Worm (Caenorhabditis elegans) whole organism, L2 larva: ENCODE results near the gene dnj-13.
A peak's percentile ranks its signal among the peaks of the same experiment; 100 is the strongest.

Experiments
- C34F6.9 ChIP-seq: fragments of 150-350 bp; optimal IDR thresholded peaks from 2 replicates; lab custom pipeline; 2014; ENCODE audit warnings: missing biosample characterization, missing genetic modification characterization
- F13H6.1 ChIP-seq: sonication (generic microtip); optimal IDR thresholded peaks from 2 replicates; lab custom pipeline; 2016; ENCODE audit warnings: missing genetic modification characterization, missing compliant biosample characterization
- Y55F3AM.14 ChIP-seq: fragments of 200-800 bp; sonication (Bioruptor generic); optimal IDR thresholded peaks from 2 replicates; lab custom pipeline; 2018; ENCODE audit warnings: mild to moderate bottlenecking, missing genetic modification characterization, missing compliant biosample characterization
- ZK546.5 ChIP-seq: sonication (generic microtip); optimal IDR thresholded peaks from 2 replicates; lab custom pipeline; 2017; ENCODE audit warnings: missing biosample characterization, missing genetic modification characterization
- alr-1 ChIP-seq: fragments of 150-350 bp; optimal IDR thresholded peaks from 2 replicates; lab custom pipeline; 2014; ENCODE audit warnings: missing biosample characterization, missing genetic modification characterization
- ama-1 ChIP-seq: fragments of 150-350 bp; optimal IDR thresholded peaks from 2 replicates; lab custom pipeline; 2018; ENCODE audit warnings: inconsistent platforms
- blmp-1 ChIP-seq: sonication (generic microtip); optimal IDR thresholded peaks from 2 replicates; lab custom pipeline; 2017; ENCODE audit warnings: missing genetic modification characterization, mild to moderate bottlenecking, missing compliant biosample characterization, antibody characterized with exemption, moderate library complexity; ENCODE audit not compliant: insufficient read depth
- ceh-16 ChIP-seq: fragments of 150-350 bp; optimal IDR thresholded peaks from 2 replicates; lab custom pipeline; 2014; ENCODE audit warnings: missing biosample characterization, missing genetic modification characterization
- egl-27 ChIP-seq: sonication (generic microtip); optimal IDR thresholded peaks from 3 replicates; lab custom pipeline; 2017; ENCODE audit warnings: missing biosample characterization, missing genetic modification reagents, missing genetic modification characterization
- elt-1 ChIP-seq: fragments of 150-350 bp; optimal IDR thresholded peaks from 2 replicates; lab custom pipeline; 2014; ENCODE audit warnings: missing biosample characterization, missing genetic modification characterization
- fos-1 ChIP-seq: fragments of 150-350 bp; optimal IDR thresholded peaks from 2 replicates; lab custom pipeline; 2014; ENCODE audit warnings: missing biosample characterization, missing genetic modification characterization
- gmeb-1 ChIP-seq: fragments of 150-350 bp; optimal IDR thresholded peaks from 2 replicates; lab custom pipeline; 2014; ENCODE audit warnings: missing biosample characterization, missing genetic modification characterization
- lin-39 ChIP-seq: fragments of 150-350 bp; optimal IDR thresholded peaks from 2 replicates; lab custom pipeline; 2014; ENCODE audit warnings: missing biosample characterization, missing genetic modification reagents, missing genetic modification characterization
- lsy-2 ChIP-seq, 2 experiments: fragments of 150-350 bp in 1 of 2; sonication (generic microtip) in 1 of 2; optimal IDR thresholded peaks; 2 replicates each; lab custom pipeline; 2014 to 2017; ENCODE audit warnings: missing biosample characterization in 2 of 2, missing genetic modification characterization in 2 of 2
- mab-5 ChIP-seq: fragments of 150-350 bp; optimal IDR thresholded peaks from 2 replicates; lab custom pipeline; 2014; ENCODE audit warnings: missing biosample characterization, missing genetic modification characterization
- mdl-1 ChIP-seq, 2 experiments: fragments of 150-350 bp in 1 of 2; sonication (generic microtip) in 1 of 2; optimal IDR thresholded peaks; 2 replicates each; lab custom pipeline; 2017; ENCODE audit warnings: missing biosample characterization in 2 of 2, missing genetic modification characterization in 2 of 2
- nhr-12 ChIP-seq: fragments of 150-350 bp; optimal IDR thresholded peaks from 2 replicates; lab custom pipeline; 2014; ENCODE audit warnings: missing biosample characterization, missing genetic modification characterization
- nhr-129 ChIP-seq: fragments of 150-350 bp; optimal IDR thresholded peaks from 2 replicates; lab custom pipeline; 2014; ENCODE audit warnings: missing biosample characterization, missing genetic modification characterization
- nhr-23 ChIP-seq: fragments of 150-350 bp; optimal IDR thresholded peaks from 2 replicates; lab custom pipeline; 2014; ENCODE audit warnings: missing biosample characterization, missing genetic modification reagents, missing genetic modification characterization
- nhr-237 ChIP-seq: fragments of 150-350 bp; optimal IDR thresholded peaks from 2 replicates; lab custom pipeline; 2014; ENCODE audit warnings: missing biosample characterization, missing genetic modification characterization
- nhr-25 ChIP-seq: fragments of 150-350 bp; sonication (generic microtip); optimal IDR thresholded peaks from 3 replicates; lab custom pipeline; 2014; ENCODE audit warnings: missing biosample characterization, missing genetic modification characterization
- nhr-6 ChIP-seq: fragments of 150-350 bp; optimal IDR thresholded peaks from 2 replicates; lab custom pipeline; 2014; ENCODE audit warnings: missing biosample characterization, missing genetic modification characterization
- nhr-77 ChIP-seq: fragments of 150-350 bp; optimal IDR thresholded peaks from 2 replicates; lab custom pipeline; 2014; ENCODE audit warnings: missing biosample characterization, missing genetic modification characterization
- peb-1 ChIP-seq: fragments of 150-350 bp; optimal IDR thresholded peaks from 2 replicates; lab custom pipeline; 2014; ENCODE audit warnings: missing biosample characterization, missing genetic modification characterization
- sem-4 ChIP-seq: fragments of 150-350 bp; optimal IDR thresholded peaks from 2 replicates; lab custom pipeline; 2014; ENCODE audit warnings: missing biosample characterization, missing genetic modification reagents, missing genetic modification characterization
- sma-3 ChIP-seq: sonication (generic microtip); optimal IDR thresholded peaks from 2 replicates; lab custom pipeline; 2016; ENCODE audit warnings: missing genetic modification reagents, missing genetic modification characterization, missing compliant biosample characterization
- sma-9 ChIP-seq, 2 experiments: fragments of 150-350 bp in 1 of 2; sonication (generic microtip) in 1 of 2; optimal IDR thresholded peaks; 2 replicates each; lab custom pipeline; 2014 to 2016; ENCODE audit warnings: missing genetic modification characterization in 2 of 2, mild to moderate bottlenecking in 1 of 2, missing biosample characterization in 1 of 2, missing compliant biosample characterization in 1 of 2, missing genetic modification reagents in 1 of 2, moderate library complexity in 1 of 2
- snpc-4 ChIP-seq: fragments of 150-350 bp; optimal IDR thresholded peaks from 2 replicates; lab custom pipeline; 2014; ENCODE audit warnings: missing biosample characterization, missing genetic modification characterization
- unc-55 ChIP-seq: fragments of 150-350 bp; sonication (generic microtip); optimal IDR thresholded peaks from 3 replicates; lab custom pipeline; 2014; ENCODE audit warnings: missing biosample characterization, missing genetic modification reagents, missing genetic modification characterization
- zag-1 ChIP-seq: fragments of 150-350 bp; optimal IDR thresholded peaks from 2 replicates; lab custom pipeline; 2014; ENCODE audit warnings: missing biosample characterization, missing genetic modification characterization
- ztf-1 ChIP-seq: fragments of 200-800 bp; sonication (Bioruptor generic); conservative IDR thresholded peaks from 2 replicates; pipeline ENCODE4 v1.3.6; 2022; ENCODE audit warnings: missing genetic modification characterization, missing compliant biosample characterization
- ztf-11 ChIP-seq: sonication (generic microtip); optimal IDR thresholded peaks from 2 replicates; lab custom pipeline; 2017; ENCODE audit warnings: missing biosample characterization, missing genetic modification characterization
- ztf-4 ChIP-seq: fragments of 150-350 bp; optimal IDR thresholded peaks from 2 replicates; lab custom pipeline; 2014; ENCODE audit warnings: missing biosample characterization, missing genetic modification characterization

Gene dnj-13

DNA sequence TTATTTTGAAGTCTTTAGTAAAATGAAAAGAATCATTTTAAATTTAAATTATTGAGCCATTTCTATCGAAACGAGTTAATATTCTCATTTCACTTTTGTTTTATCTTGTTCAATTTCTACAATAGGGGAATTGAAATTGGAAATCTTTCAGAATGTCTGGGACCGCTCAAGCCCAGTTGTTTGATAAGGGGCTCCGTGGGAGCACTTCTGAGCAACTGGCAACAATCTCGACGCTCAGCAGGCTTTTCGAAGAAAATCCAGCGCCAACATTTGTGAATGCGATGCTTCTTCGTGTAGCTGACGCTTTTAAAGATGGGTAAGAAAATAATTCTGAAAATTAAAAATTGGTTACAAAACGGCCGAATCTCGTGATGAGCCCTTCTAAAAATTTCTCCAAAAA lies 37.2 kb downstream of the dnj-13 start, which contains the start of gene ints-7:
Gene ints-7 (plus strand): TSS at position 152 of the 400 bp plus-strand sequence.
- no peak for TF ChIP-seq blmp-1

DNA sequence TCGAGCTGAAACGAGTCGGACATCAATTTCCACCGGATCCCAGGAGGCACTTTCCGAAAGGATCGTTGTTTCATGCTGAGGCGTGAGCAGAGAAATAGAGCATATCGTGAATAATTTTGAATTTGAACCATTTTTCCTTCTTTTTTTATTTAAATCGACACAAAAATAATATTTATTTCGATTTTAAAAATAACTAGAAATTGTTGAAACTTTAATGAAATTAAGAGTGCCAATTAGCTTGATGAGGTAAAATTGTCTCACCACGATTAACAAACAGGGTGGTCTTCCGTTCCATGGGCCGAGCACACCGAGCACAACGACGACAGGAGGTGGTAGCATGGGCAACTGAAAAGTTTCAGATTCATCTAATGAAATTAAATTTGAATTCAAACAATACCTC lies 42.8 kb downstream of the dnj-13 start:
- TF ChIP-seq nhr-77 (tag; lab: Kevin White, UChicago) (no peak), ztf-1 (GFP tag; lab: Robert Waterston, UW) (no peak), peb-1 (tag; lab: Kevin White, UChicago) (no peak), nhr-237 (no peak), sem-4 (tag; lab: Kevin White, UChicago) (no peak), alr-1 (no peak), F13H6.1 (tag; lab: Kevin White, UChicago) (no peak), zag-1 (tag; lab: Kevin White, UChicago) (no peak), mab-5 (tag; lab: Kevin White, UChicago) (no peak), nhr-12 (tag; lab: Kevin White, UChicago) (no peak), nhr-25 (tag; lab: Kevin White, UChicago) (no peak), fos-1 (tag; lab: Kevin White, UChicago) (no peak), unc-55 (GFP tag; lab: Kevin White, UChicago) (no peak), ama-1 (lab: Kevin White, UChicago) (no peak), nhr-23 (tag; lab: Kevin White, UChicago) (no peak), lin-39 (tag; lab: Kevin White, UChicago) (no peak)

DNA sequence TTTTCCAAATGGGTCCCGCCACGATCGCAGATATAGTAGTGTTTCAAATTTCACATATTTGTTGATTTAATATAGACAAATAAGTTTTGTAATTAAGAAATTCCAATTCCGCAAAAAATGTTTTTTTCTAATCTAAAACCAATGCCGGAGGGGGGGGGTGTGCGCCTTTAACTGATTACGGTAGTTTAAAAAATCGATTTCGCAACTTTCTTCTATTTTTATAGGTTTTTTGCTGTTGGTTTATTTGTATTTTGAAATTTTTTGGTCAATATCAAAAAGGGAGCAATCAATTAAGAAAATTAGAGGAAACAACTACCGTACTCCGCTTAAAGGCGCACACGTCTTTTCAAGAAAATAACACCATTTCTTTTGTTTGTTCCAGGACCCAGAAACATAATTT lies 46.1 kb downstream of the dnj-13 start:
- TF ChIP-seq snpc-4 (tag; lab: Kevin White, UChicago) (no peak), sem-4 (tag; lab: Kevin White, UChicago) (no peak), Y55F3AM.14 (no peak), lsy-2 (tag; optimal IDR thresholded peaks at IDR 0.05; lab: Kevin White, UChicago) (no peak)

DNA sequence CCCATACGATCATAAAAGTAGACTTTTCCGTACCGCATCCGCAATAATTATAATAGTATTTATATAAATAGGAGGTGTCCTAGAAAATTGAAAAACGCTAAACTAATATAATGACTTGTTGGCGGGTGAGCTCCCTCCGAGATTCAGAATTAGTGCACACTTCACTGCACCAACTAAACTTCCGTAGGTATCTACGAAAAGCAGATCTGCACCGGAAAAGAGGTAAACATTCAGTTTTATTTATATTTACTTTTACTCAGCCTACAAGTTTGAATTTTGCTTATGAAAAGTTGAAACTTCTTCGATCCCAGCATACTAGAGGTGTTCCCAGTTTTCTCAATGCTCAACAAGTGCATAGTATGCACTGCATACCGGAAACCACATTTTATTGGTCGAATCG lies 46.5 kb downstream of the dnj-13 start, which contains the start of gene F07A11.1:
Gene F07A11.1 (minus strand): TSS at position 101 of the 400 bp plus-strand sequence.
- TF ChIP-seq nhr-23 (tag; lab: Kevin White, UChicago): no peak
- no peak for TF ChIP-seq elt-1
- no peak for TF ChIP-seq fos-1 (tag; lab: Kevin White, UChicago)
- no peak for TF ChIP-seq alr-1
- no peak for TF ChIP-seq egl-27 (tag; lab: Kevin White, UChicago)
- TF ChIP-seq gmeb-1 (tag; lab: Kevin White, UChicago): no peak
- no peak for TF ChIP-seq sma-3 (GFP tag; lab: Kevin White, UChicago)
- no peak for TF ChIP-seq lin-39 (tag; lab: Kevin White, UChicago)
- TF ChIP-seq ztf-11 (tag; lab: Kevin White, UChicago): no peak
- no peak for TF ChIP-seq ceh-16 (tag; lab: Kevin White, UChicago)
- no peak for TF ChIP-seq ama-1 (lab: Kevin White, UChicago)
- no peak for TF ChIP-seq sma-9 (GFP tag; optimal IDR thresholded peaks at IDR 0.05; lab: Kevin White, UChicago)
- no peak for TF ChIP-seq sma-9 (tag; optimal IDR thresholded peaks at IDR 0.05; lab: Kevin White, UChicago)
- no peak for TF ChIP-seq ztf-4 (tag; lab: Kevin White, UChicago)

DNA sequence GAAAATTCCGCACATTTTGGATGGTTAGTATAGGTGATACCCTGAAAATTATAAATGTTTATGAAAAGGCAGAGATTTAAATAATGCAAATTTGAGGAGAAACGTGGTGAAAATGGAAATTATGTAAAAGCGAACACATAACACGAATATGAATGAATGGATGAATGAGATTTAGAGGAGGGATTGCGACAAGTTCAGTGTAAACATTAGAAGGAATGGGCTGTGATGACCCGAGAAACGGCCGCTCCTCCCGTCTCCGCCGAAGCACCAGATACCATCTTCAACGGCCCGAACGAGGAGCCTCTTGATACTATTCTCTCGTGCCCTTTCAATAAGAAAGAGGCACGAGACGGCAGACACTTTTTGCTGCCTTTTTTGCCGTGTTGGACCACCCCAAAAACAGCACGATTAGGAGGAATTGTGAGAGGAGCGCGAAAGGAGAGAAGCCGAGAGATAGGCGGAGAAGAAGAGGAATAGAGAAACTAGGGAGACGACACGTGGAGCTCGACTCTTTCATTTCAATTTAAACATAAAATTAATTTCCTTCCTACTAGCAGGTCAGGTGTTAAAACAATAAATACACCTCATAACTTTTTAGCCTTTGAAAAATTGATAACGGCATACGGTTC lies 50.0 kb downstream of the dnj-13 start, which contains the start of gene gfat-1:
Gene gfat-1 (minus strand): TSS at position 51 of the 629 bp plus-strand sequence.
- TF ChIP-seq fos-1 (tag; lab: Kevin White, UChicago) (no peak), nhr-12 (tag; lab: Kevin White, UChicago) (no peak), F13H6.1 (tag; lab: Kevin White, UChicago) (no peak), alr-1 (no peak), ZK546.5 (tag; lab: Kevin White, UChicago) (no peak), nhr-6 (no peak), ztf-11 (tag; lab: Kevin White, UChicago) (no peak), ztf-1 (GFP tag; lab: Robert Waterston, UW) (no peak), egl-27 (tag; lab: Kevin White, UChicago) (no peak), ama-1 (lab: Kevin White, UChicago) (no peak), nhr-129 (tag; lab: Kevin White, UChicago) (peak; percentile 16), C34F6.9 (peak; percentile 45), blmp-1 (no peak), nhr-23 (tag; lab: Kevin White, UChicago) (no peak), mdl-1 (tag; optimal IDR thresholded peaks at IDR 0.05; lab: Kevin White, UChicago) (peak; percentile 81 to 88), lin-39 (tag; lab: Kevin White, UChicago) (no peak), unc-55 (GFP tag; lab: Kevin White, UChicago) (peak; percentile 30)
